Worm (Caenorhabditis elegans): ENCODE data around the gene H23N18.6.

- TF ChIP-seq egl-27 (tag; optimal IDR thresholded peaks at IDR 0.05) (no peak), ztf-7 (tag; optimal IDR thresholded peaks at IDR 0.05) (no peak), nhr-102 (tag; optimal IDR thresholded peaks at IDR 0.05) (no peak), lsy-2 (tag; optimal IDR thresholded peaks at IDR 0.05) (no peak), lin-29 (GFP tag; IDR thresholded peaks at IDR 0.05) (no peak), ZK337.2 (GFP tag; IDR thresholded peaks at IDR 0.05) (no peak), ceh-82 (tag; optimal IDR thresholded peaks at IDR 0.05) (no peak), zip-2 (tag; optimal IDR thresholded peaks at IDR 0.05) (no peak), nhr-11 (tag; optimal IDR thresholded peaks at IDR 0.05) (no peak), nhr-41 (GFP tag; IDR thresholded peaks at IDR 0.05) (no peak), nhr-25 (tag; optimal IDR thresholded peaks at IDR 0.05; ENCODE audit: borderline replicate concordance, insufficient read depth) (no peak), ama-1 (optimal IDR thresholded peaks at IDR 0.05) (no peak)
Observed at ce11 chrV:4934406-4934805, 19.5 kb upstream of the H23N18.6 start, which contains the start of gene catp-2.

All from whole organism, L4 larva.